Worm (Caenorhabditis elegans) whole organism, young adult: ENCODE data around the gene adm-2.
A peak's percentile ranks its signal among the peaks of the same experiment; 100 is the strongest.

Experiments
- C17E4.6 ChIP-seq: fragments of 200-800 bp; sonication (Bioruptor generic); IDR thresholded peaks from 2 replicates; pipeline ENCODE4 v1.3.6; 2022; ENCODE audit warnings: missing genetic modification reagents, missing genetic modification characterization, missing compliant biosample characterization
- F23B12.7 ChIP-seq: sonication (generic microtip); optimal IDR thresholded peaks from 2 replicates; lab custom pipeline; 2017; ENCODE audit warnings: missing genetic modification characterization, mild to moderate bottlenecking, missing compliant biosample characterization, antibody characterized with exemption, moderate library complexity; ENCODE audit not compliant: insufficient read depth
- F33H1.4 ChIP-seq: fragments of 200-800 bp; sonication (Bioruptor generic); IDR thresholded peaks from 2 replicates; pipeline ENCODE4 v1.3.6; 2022; ENCODE audit warnings: missing genetic modification reagents, missing genetic modification characterization, missing compliant biosample characterization
- F39B2.1 ChIP-seq: fragments of 200-800 bp; sonication (Bioruptor generic); IDR thresholded peaks from 2 replicates; pipeline ENCODE4 v1.3.6; 2022; ENCODE audit warnings: missing genetic modification reagents, missing genetic modification characterization, missing compliant biosample characterization
- F49E8.2 ChIP-seq: sonication (generic microtip); optimal IDR thresholded peaks from 3 replicates; lab custom pipeline; 2017; ENCODE audit warnings: missing genetic modification characterization, mild to moderate bottlenecking, missing compliant biosample characterization, antibody characterized with exemption, moderate library complexity; ENCODE audit not compliant: insufficient read depth
- F57C9.4 ChIP-seq: sonication (generic microtip); optimal IDR thresholded peaks from 2 replicates; lab custom pipeline; 2017; ENCODE audit warnings: mild to moderate bottlenecking, missing genetic modification characterization, missing compliant biosample characterization
- T26A5.8 ChIP-seq: sonication (generic microtip); optimal IDR thresholded peaks from 2 replicates; lab custom pipeline; 2016; ENCODE audit warnings: missing genetic modification characterization, missing compliant biosample characterization
- Y53G8AR.9 ChIP-seq: fragments of 200-800 bp; sonication (Bioruptor generic); conservative IDR thresholded peaks from 2 replicates; pipeline ENCODE4 v1.3.6; 2022; ENCODE audit warnings: missing genetic modification reagents, missing genetic modification characterization, missing compliant biosample characterization
- Y56A3A.18 ChIP-seq: fragments of 200-800 bp; sonication (Bioruptor generic); IDR thresholded peaks from 2 replicates; pipeline ENCODE4 v1.3.6; 2022; ENCODE audit warnings: missing genetic modification reagents, missing genetic modification characterization, missing compliant biosample characterization
- Y79H2A.3 ChIP-seq: fragments of 200-800 bp; sonication (Bioruptor generic); conservative IDR thresholded peaks from 2 replicates; pipeline ENCODE4 v1.3.6; 2022; ENCODE audit warnings: missing genetic modification reagents, missing genetic modification characterization, missing compliant biosample characterization
- akir-1 ChIP-seq: fragments of 200-800 bp; sonication (Bioruptor generic); optimal IDR thresholded peaks from 2 replicates; lab custom pipeline; 2018; ENCODE audit warnings: mild to moderate bottlenecking, missing genetic modification characterization, moderate library complexity, missing compliant biosample characterization
- aptf-2 ChIP-seq: fragments of 200-800 bp; sonication (Bioruptor generic); conservative IDR thresholded peaks from 2 replicates; pipeline ENCODE4 v1.3.6; 2022; ENCODE audit warnings: missing genetic modification reagents, missing genetic modification characterization, missing compliant biosample characterization
- bed-2 ChIP-seq: fragments of 200-800 bp; sonication (Bioruptor generic); IDR thresholded peaks from 2 replicates; pipeline ENCODE4 v1.3.6; 2022; ENCODE audit warnings: missing genetic modification reagents, missing genetic modification characterization, missing compliant biosample characterization
- ccch-3 ChIP-seq: fragments of 200-800 bp; sonication (Bioruptor generic); optimal IDR thresholded peaks from 2 replicates; lab custom pipeline; 2018; ENCODE audit warnings: mild to moderate bottlenecking, missing genetic modification characterization, missing compliant biosample characterization
- ceh-91 ChIP-seq: fragments of 200-800 bp; sonication (Bioruptor generic); IDR thresholded peaks from 2 replicates; pipeline ENCODE4 v1.3.6; 2022; ENCODE audit warnings: missing genetic modification reagents, missing genetic modification characterization, missing compliant biosample characterization
- chd-7 ChIP-seq: sonication (generic microtip); optimal IDR thresholded peaks from 2 replicates; lab custom pipeline; 2016; ENCODE audit warnings: mild to moderate bottlenecking, missing genetic modification characterization, moderate library complexity, missing compliant biosample characterization
- die-1 ChIP-seq: sonication (generic microtip); optimal IDR thresholded peaks from 2 replicates; lab custom pipeline; 2016; ENCODE audit warnings: missing genotype, mild to moderate bottlenecking, missing genetic modification characterization, missing compliant biosample characterization
- dpl-1 ChIP-seq: fragments of 150-350 bp; optimal IDR thresholded peaks from 2 replicates; lab custom pipeline; 2014; ENCODE audit warnings: missing biosample characterization, missing genetic modification reagents, missing genetic modification characterization
- egl-18 ChIP-seq: fragments of 200-800 bp; sonication (Bioruptor generic); IDR thresholded peaks from 2 replicates; pipeline ENCODE4 v1.3.6; 2022; ENCODE audit warnings: missing genetic modification reagents, missing genetic modification characterization, missing compliant biosample characterization
- egl-44 ChIP-seq: fragments of 200-800 bp; sonication (Bioruptor generic); IDR thresholded peaks from 2 replicates; pipeline ENCODE4 v1.3.6; 2022; ENCODE audit warnings: missing genetic modification reagents, missing genetic modification characterization, missing compliant biosample characterization
- egrh-3 ChIP-seq: fragments of 200-800 bp; sonication (Bioruptor generic); IDR thresholded peaks from 2 replicates; pipeline ENCODE4 v1.3.6; 2022; ENCODE audit warnings: missing genetic modification reagents, missing genetic modification characterization, missing compliant biosample characterization
- ekl-4 ChIP-seq: fragments of 200-800 bp; sonication (Bioruptor generic); IDR thresholded peaks from 2 replicates; pipeline ENCODE4 v1.3.6; 2022; ENCODE audit warnings: missing genetic modification reagents, missing genetic modification characterization, missing compliant biosample characterization
- ets-4 ChIP-seq: fragments of 200-800 bp; sonication (Bioruptor generic); optimal IDR thresholded peaks from 2 replicates; lab custom pipeline; 2018; ENCODE audit warnings: mild to moderate bottlenecking, missing genetic modification characterization, missing compliant biosample characterization
- fkh-3 ChIP-seq: sonication (generic microtip); optimal IDR thresholded peaks from 2 replicates; lab custom pipeline; 2016; ENCODE audit warnings: mild to moderate bottlenecking, missing genetic modification characterization, missing compliant biosample characterization
- gei-17 ChIP-seq: fragments of 200-800 bp; sonication (Bioruptor generic); optimal IDR thresholded peaks from 2 replicates; lab custom pipeline; 2018; ENCODE audit warnings: mild to moderate bottlenecking, missing genetic modification characterization, missing compliant biosample characterization
- hmg-1.2 ChIP-seq: fragments of 200-800 bp; sonication (Bioruptor generic); IDR thresholded peaks from 2 replicates; pipeline ENCODE4 v1.3.6; 2022; ENCODE audit warnings: missing genetic modification reagents, missing genetic modification characterization, missing compliant biosample characterization
- lag-1 ChIP-seq: fragments of 200-800 bp; sonication (Bioruptor generic); IDR thresholded peaks from 2 replicates; pipeline ENCODE4 v1.3.6; 2022; ENCODE audit warnings: missing genetic modification reagents, missing genetic modification characterization, missing compliant biosample characterization
- lin-40 ChIP-seq: sonication (generic microtip); optimal IDR thresholded peaks from 2 replicates; lab custom pipeline; 2016; ENCODE audit warnings: missing genetic modification characterization, mild to moderate bottlenecking, missing compliant biosample characterization, missing genotype, missing genetic modification reagents
- lir-1 ChIP-seq: fragments of 200-800 bp; sonication (Bioruptor generic); conservative IDR thresholded peaks from 2 replicates; pipeline ENCODE4 v1.3.6; 2022; ENCODE audit warnings: missing genetic modification reagents, missing genetic modification characterization, missing compliant biosample characterization
- madf-3 ChIP-seq: fragments of 200-800 bp; sonication (Bioruptor generic); IDR thresholded peaks from 2 replicates; pipeline ENCODE4 v1.3.6; 2022; ENCODE audit warnings: missing genetic modification reagents, missing genetic modification characterization, missing compliant biosample characterization
- madf-6 ChIP-seq: fragments of 200-800 bp; sonication (Bioruptor generic); IDR thresholded peaks from 2 replicates; pipeline ENCODE4 v1.3.6; 2022; ENCODE audit warnings: missing genetic modification reagents, missing genetic modification characterization, missing compliant biosample characterization
- mcd-1 ChIP-seq: fragments of 200-800 bp; sonication (Bioruptor generic); IDR thresholded peaks from 2 replicates; pipeline ENCODE4 v1.3.6; 2022; ENCODE audit warnings: missing genetic modification reagents, missing genetic modification characterization, missing compliant biosample characterization
- mxl-1 ChIP-seq: sonication (generic microtip); optimal IDR thresholded peaks from 2 replicates; lab custom pipeline; 2016; ENCODE audit warnings: missing genetic modification characterization, missing compliant biosample characterization
- nfya-1 ChIP-seq: sonication (generic microtip); optimal IDR thresholded peaks from 2 replicates; lab custom pipeline; 2017; ENCODE audit warnings: antibody characterized with exemption, missing compliant biosample characterization, missing genetic modification characterization, borderline replicate concordance; ENCODE audit not compliant: insufficient read depth
- nfya-2 ChIP-seq: fragments of 200-800 bp; sonication (Bioruptor generic); IDR thresholded peaks from 2 replicates; pipeline ENCODE4 v1.3.6; 2022; ENCODE audit warnings: missing genetic modification reagents, missing genetic modification characterization, missing compliant biosample characterization
- nfyb-1 ChIP-seq: fragments of 200-800 bp; sonication (Bioruptor generic); IDR thresholded peaks from 2 replicates; pipeline ENCODE4 v1.3.6; 2022; ENCODE audit warnings: missing genetic modification reagents, missing genetic modification characterization, missing compliant biosample characterization
- nhr-120 ChIP-seq: fragments of 200-800 bp; sonication (Bioruptor generic); IDR thresholded peaks from 2 replicates; pipeline ENCODE4 v1.3.6; 2022; ENCODE audit warnings: missing genetic modification characterization, missing compliant biosample characterization
- nhr-179 ChIP-seq: sonication (generic microtip); optimal IDR thresholded peaks from 2 replicates; lab custom pipeline; 2016; ENCODE audit warnings: mild to moderate bottlenecking, missing genetic modification characterization, missing compliant biosample characterization
- nhr-27 ChIP-seq: fragments of 200-800 bp; sonication (Bioruptor generic); optimal IDR thresholded peaks from 2 replicates; lab custom pipeline; 2018; ENCODE audit warnings: mild to moderate bottlenecking, missing genetic modification characterization, moderate library complexity, missing compliant biosample characterization
- rcor-1 ChIP-seq: fragments of 200-800 bp; sonication (Bioruptor generic); IDR thresholded peaks from 2 replicates; pipeline ENCODE4 v1.3.6; 2022; ENCODE audit warnings: missing genetic modification reagents, missing genetic modification characterization, missing compliant biosample characterization
- rpc-1 ChIP-seq, 2 experiments: fragments of 150-350 bp in 1 of 2; sonication (generic microtip) in 1 of 2; optimal IDR thresholded peaks; 2 replicates each; lab custom pipeline; 2014 to 2018; ENCODE audit warnings: missing biosample characterization in 1 of 2, missing genetic modification characterization in 1 of 2, missing genetic modification reagents in 1 of 2, missing genotype in 1 of 2
- sptf-2 ChIP-seq: fragments of 200-800 bp; sonication (Bioruptor generic); optimal IDR thresholded peaks from 2 replicates; lab custom pipeline; 2018; ENCODE audit warnings: mild to moderate bottlenecking, missing genetic modification characterization, missing compliant biosample characterization
- tlf-1 ChIP-seq: fragments of 200-800 bp; sonication (Bioruptor generic); optimal IDR thresholded peaks from 2 replicates; lab custom pipeline; 2018; ENCODE audit warnings: mild to moderate bottlenecking, missing genetic modification characterization, missing compliant biosample characterization
- unc-130 ChIP-seq: sonication (generic microtip); optimal IDR thresholded peaks from 2 replicates; lab custom pipeline; 2016; ENCODE audit warnings: missing genetic modification reagents, missing genetic modification characterization, missing compliant biosample characterization
- unc-62 ChIP-seq: fragments of 150-350 bp; optimal IDR thresholded peaks from 2 replicates; lab custom pipeline; 2014; ENCODE audit warnings: missing biosample characterization, missing genetic modification reagents, missing genetic modification characterization
- zfh-2 ChIP-seq: fragments of 200-800 bp; sonication (Bioruptor generic); conservative IDR thresholded peaks from 2 replicates; pipeline ENCODE4 v1.3.6; 2022; ENCODE audit warnings: missing genetic modification reagents, missing genetic modification characterization, missing compliant biosample characterization
- zim-3 ChIP-seq: sonication (generic microtip); optimal IDR thresholded peaks from 2 replicates; lab custom pipeline; 2017; ENCODE audit warnings: mild to moderate bottlenecking, missing genetic modification characterization, moderate library complexity, missing compliant biosample characterization
- ztf-18 ChIP-seq: sonication (generic microtip); optimal IDR thresholded peaks from 2 replicates; lab custom pipeline; 2016; ENCODE audit warnings: missing genotype, mild to moderate bottlenecking, missing genetic modification characterization, missing compliant biosample characterization
- ztf-6 ChIP-seq: fragments of 200-800 bp; sonication (Bioruptor generic); IDR thresholded peaks from 2 replicates; pipeline ENCODE4 v1.3.6; 2022; ENCODE audit warnings: missing genetic modification reagents, missing genetic modification characterization, missing compliant biosample characterization

adm-2 gene

ce11 chrX:13716313-13716712, 28.6 kb downstream of the adm-2 start (continued):
- TF ChIP-seq egl-44 (GFP tag; lab: Robert Waterston, UW) (no peak), aptf-2 (0 out of 2 replicates have a peak, but pooled peaks have one; percentile 9), rpc-1 (optimal IDR thresholded peaks at IDR 0.05; lab: Kevin White, UChicago) (peak; percentile 68), rpc-1 (tag; optimal IDR thresholded peaks at IDR 0.05; lab: Kevin White, UChicago) (peak; percentile 67), mcd-1 (GFP tag; lab: Robert Waterston, UW) (no peak), lir-1 (GFP tag; lab: Robert Waterston, UW) (0 out of 2 replicates have a peak, but pooled peaks have one; percentile 12), unc-62 (no peak), F23B12.7 (no peak), egrh-3 (GFP tag; lab: Robert Waterston, UW) (no peak), nfyb-1 (GFP tag; lab: Robert Waterston, UW) (no peak), ekl-4 (GFP tag; lab: Robert Waterston, UW) (no peak), ceh-91 (GFP tag; lab: Robert Waterston, UW) (no peak), die-1 (tag; lab: Kevin White, UChicago) (peak; percentile 51), lag-1 (no peak), dpl-1 (GFP tag; lab: Kevin White, UChicago) (no peak), egl-18 (no peak), bed-2 (GFP tag; lab: Robert Waterston, UW) (no peak), madf-3 (GFP tag; lab: Robert Waterston, UW) (no peak), nfya-1 (tag; lab: Kevin White, UChicago) (no peak), ccch-3 (GFP tag; lab: Kevin White, UChicago) (no peak), F57C9.4 (tag; lab: Kevin White, UChicago) (no peak), sptf-2 (no peak), Y79H2A.3 (GFP tag; lab: Robert Waterston, UW) (no peak), gei-17 (no peak), ztf-6 (GFP tag; lab: Robert Waterston, UW) (no peak), zim-3 (tag; lab: Kevin White, UChicago) (peak; percentile 31), rcor-1 (GFP tag; lab: Robert Waterston, UW) (no peak), tlf-1 (GFP tag; lab: Kevin White, UChicago) (no peak), Y53G8AR.9 (GFP tag; lab: Robert Waterston, UW) (peak; percentile 37; the same call in 1 of the 2 replicates), nhr-120 (GFP tag; lab: Robert Waterston, UW) (no peak), T26A5.8 (no peak), F33H1.4 (no peak), C17E4.6 (GFP tag; lab: Robert Waterston, UW) (no peak), chd-7 (no peak), nhr-179 (tag; lab: Kevin White, UChicago) (no peak), nfya-2 (no peak), F49E8.2 (tag; lab: Kevin White, UChicago) (no peak), ztf-18 (tag; lab: Kevin White, UChicago) (peak; percentile 19), mxl-1 (no peak), zfh-2 (GFP tag; lab: Robert Waterston, UW) (no peak), unc-130 (GFP tag; lab: Kevin White, UChicago) (no peak), madf-6 (GFP tag; lab: Robert Waterston, UW) (no peak), F39B2.1 (no peak), hmg-1.2 (GFP tag; lab: Robert Waterston, UW) (peak; percentile 49), Y56A3A.18 (GFP tag; lab: Robert Waterston, UW) (no peak), nhr-27 (tag; lab: Kevin White, UChicago) (no peak), lin-40 (tag; lab: Kevin White, UChicago) (no peak), fkh-3 (tag; lab: Kevin White, UChicago) (no peak), akir-1 (GFP tag; lab: Kevin White, UChicago) (no peak), ets-4 (GFP tag; lab: Kevin White, UChicago) (no peak)
